Fruit fly (Drosophila melanogaster): ENCODE data around the gene CG6138.

dm6 chr2L:10577692-10578091 lies 10.6 kb downstream of the CG6138 start, which contains the start of gene w-cup:
- TF ChIP-seq fd96Ca (GFP tag; IDR thresholded peaks at IDR 0.05), result no peak
- no peak for TF ChIP-seq EcR (GFP tag; optimal IDR thresholded peaks at IDR 0.05)
- no peak for TF ChIP-seq CG9948 (tag; optimal IDR thresholded peaks at IDR 0.05)
- TF ChIP-seq Ets98B (GFP tag; IDR thresholded peaks at IDR 0.05), result no peak
- TF ChIP-seq CG13204 (GFP tag; optimal IDR thresholded peaks at IDR 0.05), result no peak
- TF ChIP-seq Snoo (tag; optimal IDR thresholded peaks at IDR 0.05), result no peak
- no peak for TF ChIP-seq D1 (tag; optimal IDR thresholded peaks at IDR 0.05)
- no peak for TF ChIP-seq Pif1B (GFP tag; optimal IDR thresholded peaks at IDR 0.05)
- TF ChIP-seq gl (tag; optimal IDR thresholded peaks at IDR 0.05), result no peak
- no peak for TF ChIP-seq rn (GFP tag; IDR thresholded peaks at IDR 0.05)
- no peak for TF ChIP-seq CG34367 (tag; optimal IDR thresholded peaks at IDR 0.05)
- TF ChIP-seq Pif1A (GFP tag; optimal IDR thresholded peaks at IDR 0.05), result no peak

Data from whole organism, pupa.